Fruit fly (Drosophila melanogaster) Kc167 (cell line): Measurements from ENCODE around the gene Ptp61F.

ENCODE experiments used
- Myc ChIP-seq: fragments of >200 bp; optimal IDR thresholded peaks from 2 replicates; lab custom pipeline; 2017; ENCODE audit warnings: missing external identifiers
- Sin3A ChIP-seq: fragments of >200 bp; optimal IDR thresholded peaks from 2 replicates; lab custom pipeline; 2018; ENCODE audit warnings: missing external identifiers
- h ChIP-seq: fragments of >200 bp; optimal IDR thresholded peaks from 3 replicates; lab custom pipeline; 2018; ENCODE audit warnings: missing external identifiers
- insv ChIP-seq: fragments of >200 bp; optimal IDR thresholded peaks from 3 replicates; lab custom pipeline; 2018; ENCODE audit warnings: missing external identifiers
- psq ChIP-seq: fragments of >200 bp; optimal IDR thresholded peaks from 2 replicates; lab custom pipeline; 2017; ENCODE audit warnings: missing external identifiers
- ttk ChIP-seq: sonication (Bioruptor generic); optimal IDR thresholded peaks from 2 replicates; lab custom pipeline; 2017; ENCODE audit warnings: missing external identifiers

Ptp61F gene

dm6 chr3L:1324818-1325625 lies 150.0 kb downstream of the Ptp61F start:
- TF ChIP-seq insv (lab: Kevin White, UChicago) (no peak), Myc (no peak), Sin3A (lab: Kevin White, UChicago) (no peak), h (lab: Kevin White, UChicago) (no peak), ttk (lab: Kevin White, UChicago) (no peak), psq (lab: Kevin White, UChicago) (no peak)

- TF ChIP-seq h (lab: Kevin White, UChicago) = no peak
- TF ChIP-seq psq (lab: Kevin White, UChicago) = no peak
- no peak for TF ChIP-seq Myc
- TF ChIP-seq ttk (lab: Kevin White, UChicago) = no peak
- no peak for TF ChIP-seq insv (lab: Kevin White, UChicago)
- TF ChIP-seq Sin3A (lab: Kevin White, UChicago) = no peak
Measured at dm6 chr3L:1323136-1323535, 151.9 kb downstream of the Ptp61F start.

dm6 chr3L:1322706-1323105 lies 152.4 kb downstream of the Ptp61F start, which contains the start of gene CG9184:
Gene CG9184, minus strand, starts transcription at chr3L:1322806.
- TF ChIP-seq psq (lab: Kevin White, UChicago) (no peak), Myc (no peak), Sin3A (lab: Kevin White, UChicago) (no peak), insv (lab: Kevin White, UChicago) (no peak), h (lab: Kevin White, UChicago) (no peak), ttk (lab: Kevin White, UChicago) (no peak)

DNA sequence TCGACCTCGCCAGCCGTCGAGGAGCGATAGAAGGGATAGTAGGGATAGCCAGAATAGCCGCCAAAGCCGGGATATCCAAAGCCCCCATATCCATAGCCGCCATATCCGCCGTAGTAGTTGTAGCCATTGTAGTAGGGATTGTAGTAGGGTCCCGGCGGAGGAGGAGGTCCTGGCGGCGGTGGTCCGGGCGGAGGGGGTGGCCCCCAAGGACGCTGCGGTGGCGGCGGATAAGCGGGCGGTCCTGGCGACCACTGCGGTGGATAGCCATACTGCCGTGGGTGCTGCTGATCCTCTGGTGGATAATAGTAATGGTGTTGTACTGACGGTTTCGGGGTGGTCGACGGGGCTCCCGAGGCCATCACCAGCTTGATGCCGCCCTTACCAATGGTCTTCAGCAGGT lies 152.9 kb downstream of the Ptp61F start:
- TF ChIP-seq h (lab: Kevin White, UChicago) (no peak), Sin3A (lab: Kevin White, UChicago) (no peak), psq (lab: Kevin White, UChicago) (no peak), ttk (lab: Kevin White, UChicago) (no peak), Myc (no peak), insv (lab: Kevin White, UChicago) (no peak)

DNA sequence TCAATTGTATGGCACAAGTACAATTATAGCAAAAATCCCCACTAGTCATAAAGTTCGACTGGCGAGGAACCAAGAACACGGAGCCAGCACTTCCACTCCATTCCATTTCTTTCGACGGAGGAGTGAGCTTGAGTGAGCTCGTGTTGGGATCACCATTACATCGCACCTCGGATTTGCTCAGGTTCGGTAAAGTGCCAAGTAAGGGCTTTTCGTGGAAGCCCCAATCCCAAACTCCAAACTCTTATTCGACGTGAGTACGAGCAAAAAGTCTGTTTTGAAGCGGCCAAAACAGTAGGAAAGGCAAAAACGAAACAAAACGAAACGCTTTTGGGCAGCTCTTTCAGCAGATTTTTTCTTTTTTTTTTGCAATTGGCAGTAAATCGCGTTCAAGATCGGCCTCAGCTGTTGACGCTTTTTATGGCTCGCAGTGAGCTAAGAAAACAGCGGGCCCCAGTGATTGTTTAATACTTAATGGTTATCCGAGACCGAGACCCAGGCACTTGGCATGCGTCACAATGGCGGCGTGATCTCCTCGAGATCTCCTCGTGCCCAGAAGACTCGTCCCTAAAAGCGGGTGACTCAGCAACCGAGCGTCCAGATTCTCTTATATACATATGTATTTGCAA lies 154.0 kb downstream of the Ptp61F start:
- TF ChIP-seq insv (lab: Kevin White, UChicago) (no peak), Myc (no peak), Sin3A (lab: Kevin White, UChicago) (no peak), ttk (lab: Kevin White, UChicago) (no peak), h (lab: Kevin White, UChicago) (no peak), psq (lab: Kevin White, UChicago) (no peak)

DNA sequence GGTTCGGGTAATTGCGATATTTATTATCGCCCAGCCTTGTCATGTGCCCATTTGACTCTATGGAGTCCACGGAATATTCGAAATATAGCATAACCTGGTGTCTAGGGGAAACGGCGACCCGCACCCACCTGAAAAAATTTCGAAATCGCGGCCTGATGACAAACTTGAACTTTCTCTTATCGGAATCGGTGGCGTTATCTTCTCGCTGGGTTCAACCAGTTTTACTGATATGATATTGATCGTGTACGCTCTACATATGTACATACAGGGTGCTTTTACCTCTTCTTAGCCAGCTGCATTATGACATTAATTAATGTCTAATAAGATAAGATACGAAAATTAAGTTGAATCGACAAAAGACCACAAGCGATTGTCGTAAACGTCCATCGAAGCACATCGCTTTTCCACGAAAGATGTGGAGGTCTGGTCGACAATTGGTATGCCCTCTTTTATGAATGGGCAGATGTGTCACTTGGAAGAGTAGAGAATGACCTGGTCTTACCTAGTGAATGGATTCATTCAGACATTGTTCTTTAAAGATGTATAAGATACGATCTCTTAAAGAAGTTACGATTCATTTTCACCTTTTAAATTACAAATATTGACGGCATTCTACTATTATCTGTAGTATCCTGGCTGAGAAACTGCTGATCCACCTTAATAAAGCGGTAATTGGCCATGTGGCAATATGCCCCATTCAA lies 154.7 kb downstream of the Ptp61F start:
- TF ChIP-seq ttk (lab: Kevin White, UChicago) (no peak), h (lab: Kevin White, UChicago) (no peak)

DNA sequence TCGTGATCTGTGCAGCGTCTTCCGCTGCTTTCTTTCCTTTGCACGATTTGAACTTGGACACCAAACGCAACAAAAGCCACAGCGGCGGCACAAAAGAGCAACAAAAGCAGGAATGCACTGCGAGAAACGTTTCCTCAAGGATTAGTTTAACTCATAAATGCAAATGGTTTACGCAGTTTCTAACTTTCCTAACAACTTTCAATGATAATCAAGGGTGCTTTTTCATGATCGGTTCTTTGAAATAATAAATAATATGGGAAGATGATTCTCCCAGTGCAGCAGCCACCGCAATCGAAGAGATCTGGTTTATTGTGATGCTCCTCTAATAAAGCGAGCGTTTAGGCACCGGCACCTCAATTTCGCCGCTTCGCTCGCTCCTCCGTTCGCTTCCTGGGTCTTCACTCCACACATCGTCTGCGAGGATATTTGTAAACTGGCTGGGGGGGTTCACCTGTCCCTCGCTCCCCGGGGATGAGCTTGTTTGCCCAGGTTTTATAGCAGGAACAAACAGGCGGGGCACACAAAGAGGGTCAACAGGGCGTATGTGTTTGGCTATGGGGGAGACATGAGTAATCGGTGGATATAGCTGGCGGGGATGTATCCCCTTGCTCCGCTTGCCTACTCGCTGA lies 155.8 kb downstream of the Ptp61F start:
- TF ChIP-seq Sin3A (lab: Kevin White, UChicago) (no peak), ttk (lab: Kevin White, UChicago) (no peak), insv (lab: Kevin White, UChicago) (no peak), h (lab: Kevin White, UChicago) (no peak), psq (lab: Kevin White, UChicago) (no peak), Myc (no peak)

- no peak for TF ChIP-seq Sin3A (lab: Kevin White, UChicago)
- no peak for TF ChIP-seq insv (lab: Kevin White, UChicago)
- TF ChIP-seq h (lab: Kevin White, UChicago) = no peak
- no peak for TF ChIP-seq Myc
- TF ChIP-seq ttk (lab: Kevin White, UChicago) = no peak
Measured at dm6 chr3L:1318241-1318640, 156.8 kb downstream of the Ptp61F start, which contains the start of gene Myo61F. Gene Myo61F, plus strand, starts transcription at chr3L:1318480.

dm6 chr3L:1313039-1313766 lies 161.9 kb downstream of the Ptp61F start, which contains the start of the genes sturkopf and Herc4:
Gene sturkopf, minus strand, starts transcription at chr3L:1313377.
Gene Herc4, plus strand, starts transcription at chr3L:1313696.
- TF ChIP-seq insv (lab: Kevin White, UChicago) (no peak), ttk (lab: Kevin White, UChicago) (no peak), Myc (no peak)

dm6 chr3L:1307005-1307632 lies 167.9 kb downstream of the Ptp61F start, which contains the start of the genes Ctr9 and Nt5a:
Gene Ctr9, plus strand, starts transcription at chr3L:1307224.
Gene Nt5a, minus strand, starts transcription at chr3L:1307418.
- TF ChIP-seq psq (lab: Kevin White, UChicago) (no peak), h (lab: Kevin White, UChicago) (no peak), ttk (lab: Kevin White, UChicago) (no peak), insv (lab: Kevin White, UChicago) (no peak), Myc (no peak), Sin3A (lab: Kevin White, UChicago) (no peak)
